Worm (Caenorhabditis elegans): ENCODE data around the gene pat-2.
A peak's percentile ranks its signal among the peaks of the same experiment; 100 is the strongest.

The pat-2 gene

DNA sequence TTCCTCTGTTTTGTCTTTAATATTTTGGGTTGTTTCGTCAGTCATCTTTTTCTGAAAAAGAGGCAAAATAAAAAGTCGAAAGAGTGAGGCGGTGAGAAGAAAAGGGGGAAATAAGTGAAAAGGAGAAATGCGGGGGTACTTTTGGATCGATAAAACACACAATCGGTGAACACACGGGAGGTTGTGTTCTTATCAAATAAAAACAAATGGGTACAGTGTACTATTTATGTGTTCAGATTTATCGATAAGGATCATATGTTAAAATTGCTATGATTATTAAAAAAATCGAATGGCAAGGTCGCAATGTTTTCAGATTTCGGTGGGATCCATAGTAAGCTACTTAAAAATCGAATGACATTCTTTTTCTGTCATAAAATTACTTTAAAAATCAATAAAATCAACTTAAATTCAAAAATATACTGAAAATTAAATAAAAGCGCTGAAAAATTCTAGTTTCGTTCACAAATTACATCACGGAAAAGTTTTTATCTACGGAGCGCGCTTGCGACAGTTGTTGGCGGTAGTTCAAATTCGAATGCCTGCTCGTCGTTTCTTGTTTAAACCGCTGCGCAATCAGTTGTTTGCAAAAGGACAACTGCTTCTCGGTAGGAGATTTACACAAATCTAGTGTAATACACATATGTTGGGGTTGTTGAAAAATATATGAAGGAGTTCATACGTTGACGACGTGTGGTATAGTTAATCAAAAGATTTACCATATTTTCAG, 9.3 kb upstream of the pat-2 start, which contains the start of gene prx-19 (continued):
- TF ChIP-seq ceh-79 (tag; optimal IDR thresholded peaks at IDR 0.05) (no peak), snpc-4 (GFP tag; optimal IDR thresholded peaks at IDR 0.05) (no peak), snpc-4 (tag; optimal IDR thresholded peaks at IDR 0.05) (no peak), Y79H2A.3 (GFP tag; conservative IDR thresholded peaks at IDR 0.05) (no peak), F37B4.10 (GFP tag; IDR thresholded peaks at IDR 0.05) (no peak), hsf-1 (GFP tag; IDR thresholded peaks at IDR 0.05) (no peak), bed-2 (GFP tag; IDR thresholded peaks at IDR 0.05) (no peak), ets-4 (GFP tag; optimal IDR thresholded peaks at IDR 0.05) (no peak), T26A5.8 (tag; optimal IDR thresholded peaks at IDR 0.05) (no peak), attf-5 (GFP tag; optimal IDR thresholded peaks at IDR 0.05) (no peak)

ce11 chrIII:8811111-8811510, 7.6 kb upstream of the pat-2 start:
- TF ChIP-seq ama-1 (optimal IDR thresholded peaks at IDR 0.05), result no peak
- no peak for TF ChIP-seq ama-1 (GFP tag; optimal IDR thresholded peaks at IDR 0.05)
- TF ChIP-seq ccch-3 (GFP tag; optimal IDR thresholded peaks at IDR 0.05), result no peak

- TF ChIP-seq unc-62 (GFP tag; optimal IDR thresholded peaks at IDR 0.05) (no peak), nfya-1 (tag; optimal IDR thresholded peaks at IDR 0.05; ENCODE audit: borderline replicate concordance, insufficient read depth) (no peak), lir-1 (GFP tag; conservative IDR thresholded peaks at IDR 0.05) (no peak), F22D6.2 (tag; optimal IDR thresholded peaks at IDR 0.05) (no peak), egl-44 (GFP tag; IDR thresholded peaks at IDR 0.05) (no peak), athp-1 (tag; optimal IDR thresholded peaks at IDR 0.05) (no peak), K11D2.4 (GFP tag; IDR thresholded peaks at IDR 0.05) (no peak), lin-54 (GFP tag; optimal IDR thresholded peaks at IDR 0.05) (no peak), F10E7.11 (tag; optimal IDR thresholded peaks at IDR 0.05) (no peak), Y79H2A.3 (GFP tag; conservative IDR thresholded peaks at IDR 0.05) (no peak), ztf-3 (GFP tag; optimal IDR thresholded peaks at IDR 0.05) (no peak), hrde-1 (tag; optimal IDR thresholded peaks at IDR 0.05; ENCODE audit: borderline replicate concordance) (no peak), F33H1.4 (GFP tag; IDR thresholded peaks at IDR 0.05) (no peak), rec-8 (tag; optimal IDR thresholded peaks at IDR 0.05) (no peak), cebp-2 (GFP tag; IDR thresholded peaks at IDR 0.05) (no peak)
These were observed 3.0 kb upstream of the pat-2 start for ce11 chrIII:8815699-8816098.

DNA sequence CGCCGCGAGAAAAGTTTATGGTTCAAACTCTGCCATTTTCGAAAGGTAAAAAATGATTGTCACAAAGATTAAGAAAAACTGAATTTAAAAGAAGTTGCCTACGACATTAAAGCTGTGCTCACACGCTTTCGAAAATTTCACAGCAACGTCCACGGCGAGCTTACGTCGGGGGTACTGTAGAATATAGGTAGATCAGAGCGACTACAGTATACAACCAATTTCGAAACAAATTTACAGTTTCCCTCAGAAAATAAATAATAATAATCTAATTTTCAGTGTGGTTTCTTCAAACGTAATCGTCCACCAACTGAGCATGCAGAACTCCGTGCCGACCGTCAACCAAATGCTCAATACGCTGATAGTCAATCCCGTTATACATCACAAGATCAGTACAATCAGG, 5.9 kb downstream of the pat-2 start:
- TF ChIP-seq Y53G8AR.9 (GFP tag; conservative IDR thresholded peaks at IDR 0.05), result 0 out of 2 replicates have a peak, but pooled peaks have one; percentile 19
- no peak for TF ChIP-seq nhr-179 (tag; optimal IDR thresholded peaks at IDR 0.05)

DNA sequence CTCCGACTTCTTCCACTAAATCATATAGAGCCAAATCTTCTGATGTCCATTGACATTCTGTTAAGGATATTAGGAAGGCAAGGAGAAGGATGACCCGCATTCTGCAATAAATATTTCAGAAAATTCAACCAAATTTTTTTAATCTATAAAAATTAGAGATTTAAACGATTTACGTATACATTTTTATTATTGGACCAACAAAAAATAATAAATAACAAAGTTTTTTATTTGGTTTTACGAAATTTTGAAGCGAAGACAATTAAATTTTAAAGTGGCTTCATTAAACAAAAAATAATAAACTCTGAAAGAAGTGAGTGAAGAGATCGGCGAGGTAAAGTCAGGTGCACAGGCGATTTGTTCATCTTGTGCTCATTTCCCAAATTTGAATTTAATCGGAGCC, 8.4 kb downstream of the pat-2 start, which contains the start of gene F54F2.9:
Gene F54F2.9 (minus strand): TSS at position 101 of the 400 bp plus-strand sequence.
- TF ChIP-seq nhr-90 (tag; optimal IDR thresholded peaks at IDR 0.05) (no peak), somi-1 (GFP tag; optimal IDR thresholded peaks at IDR 0.05) (no peak), snpc-3.4 (tag; optimal IDR thresholded peaks at IDR 0.05) (no peak), ztf-6 (GFP tag; IDR thresholded peaks at IDR 0.05) (no peak), xnd-1 (tag; optimal IDR thresholded peaks at IDR 0.05) (no peak), sptf-2 (GFP tag; optimal IDR thresholded peaks at IDR 0.05) (no peak), C06A6.2 (GFP tag; conservative IDR thresholded peaks at IDR 0.05) (no peak), F57C9.4 (tag; optimal IDR thresholded peaks at IDR 0.05) (no peak), hlh-26 (GFP tag; conservative IDR thresholded peaks at IDR 0.05) (no peak), fkh-3 (tag; optimal IDR thresholded peaks at IDR 0.05) (no peak), D2030.7 (GFP tag; IDR thresholded peaks at IDR 0.05) (no peak)
